Worm (Caenorhabditis elegans): Measurements from ENCODE around the gene K02C4.2.

K02C4.2 gene

DNA sequence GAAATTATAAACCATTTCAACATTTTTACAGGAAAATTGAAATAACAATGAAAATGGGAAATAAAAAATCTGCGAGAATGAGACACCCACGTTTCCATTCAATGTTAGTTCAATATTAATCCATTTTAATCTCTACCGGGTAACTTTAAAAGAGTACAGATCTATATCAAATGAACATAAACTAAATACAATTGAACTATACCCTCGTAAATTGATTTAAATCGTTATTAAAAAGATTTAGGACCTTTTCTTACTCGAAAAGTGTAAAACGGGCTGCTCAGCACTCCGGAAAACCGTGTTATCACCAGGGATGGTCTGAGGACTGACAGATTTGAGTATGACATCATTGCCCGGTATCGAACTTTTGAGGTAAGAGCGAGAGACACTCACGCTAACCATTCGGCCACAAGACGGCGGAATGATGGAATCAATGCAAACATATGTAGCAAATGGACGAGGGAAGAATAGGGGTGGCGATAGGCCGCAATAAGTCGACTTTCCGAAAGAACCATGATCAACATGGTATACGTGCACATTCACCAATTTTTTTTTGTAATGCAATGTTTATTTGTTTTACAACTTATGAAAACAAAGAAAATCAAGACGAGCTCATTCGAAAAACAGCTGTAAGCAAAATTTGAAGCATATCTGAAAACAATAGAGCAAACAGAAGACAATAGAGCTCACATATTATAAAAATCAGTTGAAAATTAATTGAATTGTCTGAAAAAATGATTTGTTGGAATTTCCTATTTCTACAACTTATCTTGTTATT is 31.5 kb downstream of the K02C4.2 start, which contains the start of the genes chst-1 and C41C4.9 (continued):
- TF ChIP-seq zip-11 (GFP tag; IDR thresholded peaks at IDR 0.05), result peak; percentile 64; the same call in 1 of the 2 replicates
- TF ChIP-seq ztf-11 (tag; optimal IDR thresholded peaks at IDR 0.05), result no peak
- TF ChIP-seq zfp-3 (GFP tag; conservative IDR thresholded peaks at IDR 0.05), result peak; percentile 83
- TF ChIP-seq daf-8 (GFP tag; IDR thresholded peaks at IDR 0.05), result 0 out of 2 replicates have a peak, but pooled peaks have one; percentile 70
- TF ChIP-seq nhr-48 (tag; optimal IDR thresholded peaks at IDR 0.05), result peak; percentile 56
- TF ChIP-seq F10B5.3 (tag; optimal IDR thresholded peaks at IDR 0.05), result peak; percentile 48
- TF ChIP-seq F37D6.2 (tag; optimal IDR thresholded peaks at IDR 0.05), result peak; percentile 33
- TF ChIP-seq nhr-25 (tag; optimal IDR thresholded peaks at IDR 0.05; ENCODE audit: borderline replicate concordance, insufficient read depth), result peak; percentile 71
- peak; percentile 89 to 91; a peak in 3 of 4 replicates for TF ChIP-seq madf-5 (GFP tag; IDR thresholded peaks at IDR 0.05)
- TF ChIP-seq T20F7.1 (GFP tag; optimal IDR thresholded peaks at IDR 0.05), result peak; percentile 55
- TF ChIP-seq set-16 (GFP tag; IDR thresholded peaks at IDR 0.05), result no peak
- no peak for TF ChIP-seq attf-4 (tag; optimal IDR thresholded peaks at IDR 0.05)
- peak; percentile 77 for TF ChIP-seq sdz-12 (GFP tag; optimal IDR thresholded peaks at IDR 0.05)
- no peak for TF ChIP-seq skn-1 (tag; optimal IDR thresholded peaks at IDR 0.05)
- TF ChIP-seq T26A8.4 (GFP tag; IDR thresholded peaks at IDR 0.05), result peak; percentile 91
- peak; percentile 53 for TF ChIP-seq dpl-1 (GFP tag; optimal IDR thresholded peaks at IDR 0.05)
- no peak for TF ChIP-seq ZK546.5 (tag; optimal IDR thresholded peaks at IDR 0.05)
- TF ChIP-seq rbr-2 (tag; optimal IDR thresholded peaks at IDR 0.05), result peak; percentile 60
- TF ChIP-seq tag-97 (GFP tag; IDR thresholded peaks at IDR 0.05), result no peak
- TF ChIP-seq lin-38 (GFP tag; IDR thresholded peaks at IDR 0.05), result no peak; the same call in 1 of the 2 replicates
- TF ChIP-seq mdt-29 (GFP tag; IDR thresholded peaks at IDR 0.05), result peak; percentile 76; the same call in 1 of the 2 replicates
- no peak for TF ChIP-seq nhr-76 (tag; optimal IDR thresholded peaks at IDR 0.05)
- peak; percentile 84 for TF ChIP-seq nhr-102 (tag; optimal IDR thresholded peaks at IDR 0.05)
- TF ChIP-seq lir-3 (tag; optimal IDR thresholded peaks at IDR 0.05), result peak; percentile 82
- TF ChIP-seq Y105C5A.15 (GFP tag; IDR thresholded peaks at IDR 0.05), result peak; percentile 95
- TF ChIP-seq ZK337.2 (GFP tag; IDR thresholded peaks at IDR 0.05), result peak; percentile 66; the same call in 1 of the 2 replicates
- TF ChIP-seq mxl-2 (GFP tag; conservative IDR thresholded peaks at IDR 0.05), result peak; percentile 71; the same call in 1 of the 2 replicates
- TF ChIP-seq unc-62 (GFP tag; optimal IDR thresholded peaks at IDR 0.05 in 1 of 2), result peak in 1 of 2 experiments; percentile 89
- no peak for TF ChIP-seq unc-62 (tag; optimal IDR thresholded peaks at IDR 0.05)
- TF ChIP-seq F44E2.7 (GFP tag; IDR thresholded peaks at IDR 0.05), result peak; percentile 93
- TF ChIP-seq ceh-82 (tag; optimal IDR thresholded peaks at IDR 0.05), result no peak
- TF ChIP-seq dmd-9 (GFP tag; IDR thresholded peaks at IDR 0.05), result peak; percentile 89; the same call in 1 of the 2 replicates
- TF ChIP-seq dmd-8 (GFP tag; IDR thresholded peaks at IDR 0.05), result peak; percentile 99
- peak; percentile 87 for TF ChIP-seq daf-19 (GFP tag; conservative IDR thresholded peaks at IDR 0.05)
- TF ChIP-seq daf-16 (GFP tag; optimal IDR thresholded peaks at IDR 0.05), result peak; percentile 77 to 84
- TF ChIP-seq daf-16 (tag; optimal IDR thresholded peaks at IDR 0.05), result peak; percentile 69
- peak; percentile 51; the same call in 1 of the 2 replicates for TF ChIP-seq lin-29 (GFP tag; IDR thresholded peaks at IDR 0.05)
- TF ChIP-seq dmd-6 (GFP tag; IDR thresholded peaks at IDR 0.05), result peak; percentile 67
- TF ChIP-seq spr-1 (tag; optimal IDR thresholded peaks at IDR 0.05), result peak; percentile 82
- TF ChIP-seq D1046.2 (GFP tag; IDR thresholded peaks at IDR 0.05), result peak; percentile 81; the same call in 1 of the 2 replicates
- peak; percentile 91 for TF ChIP-seq arid-1 (GFP tag; conservative IDR thresholded peaks at IDR 0.05)
- TF ChIP-seq mes-2 (tag; optimal IDR thresholded peaks at IDR 0.05; ENCODE audit: poor library complexity, severe bottlenecking), result peak; percentile 91
- TF ChIP-seq pqm-1 (tag; optimal IDR thresholded peaks at IDR 0.05), result peak; percentile 20
- no peak for TF ChIP-seq ceh-28 (tag; optimal IDR thresholded peaks at IDR 0.05)
- TF ChIP-seq nhr-11 (tag; optimal IDR thresholded peaks at IDR 0.05), result no peak
- peak; percentile 83 for TF ChIP-seq unc-130 (GFP tag; optimal IDR thresholded peaks at IDR 0.05)
- peak; percentile 90 for TF ChIP-seq gei-8 (GFP tag; optimal IDR thresholded peaks at IDR 0.05)
- peak; percentile 49 for TF ChIP-seq zfp-2 (tag; optimal IDR thresholded peaks at IDR 0.05)
- TF ChIP-seq tra-1 (GFP tag; IDR thresholded peaks at IDR 0.05), result peak; percentile 93
- peak; percentile 65 for TF ChIP-seq F49E8.2 (tag; optimal IDR thresholded peaks at IDR 0.05; ENCODE audit: borderline replicate concordance)
